Worm (Caenorhabditis elegans) whole organism, L4 larva: Measurements from ENCODE around the gene F09E5.16.

Experiments
- aly-2 ChIP-seq: sonication (generic microtip); optimal IDR thresholded peaks from 2 replicates; lab custom pipeline; 2018; ENCODE audit warnings: missing biosample characterization, missing genetic modification characterization
- duxl-1 ChIP-seq: sonication (generic microtip); optimal IDR thresholded peaks from 2 replicates; lab custom pipeline; 2016; ENCODE audit warnings: mild to moderate bottlenecking, missing genetic modification characterization, moderate library complexity, missing compliant biosample characterization; ENCODE audit not compliant: poor library complexity
- nhr-76 ChIP-seq: fragments of 150-350 bp; optimal IDR thresholded peaks from 2 replicates; lab custom pipeline; 2014; ENCODE audit warnings: missing biosample characterization, missing genetic modification characterization
- nhr-77 ChIP-seq: fragments of 150-350 bp; optimal IDR thresholded peaks from 2 replicates; lab custom pipeline; 2014; ENCODE audit warnings: missing biosample characterization, missing genetic modification characterization

DNA sequence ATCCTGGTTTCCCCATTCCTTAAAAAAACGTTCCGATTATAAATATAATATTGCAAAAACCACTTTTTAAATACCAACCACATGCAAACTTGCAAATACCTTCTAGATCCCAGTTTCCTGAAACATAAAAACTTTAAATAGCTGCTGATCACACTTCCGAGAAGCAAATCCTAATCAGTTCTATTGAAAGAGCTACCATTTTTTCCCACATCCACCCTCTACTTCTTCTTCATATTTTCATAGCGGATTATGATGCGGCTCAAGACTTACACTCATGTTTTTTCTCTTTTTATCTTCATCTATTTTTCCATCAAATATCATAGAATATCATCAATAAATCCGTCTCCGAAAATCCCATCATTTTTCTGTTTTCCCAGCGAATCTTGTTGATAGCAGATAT is 38.7 kb downstream of the F09E5.16 start:
- TF ChIP-seq duxl-1 (tag; lab: Kevin White, UChicago) (no peak), aly-2 (tag; lab: Kevin White, UChicago) (no peak), nhr-76 (tag; lab: Kevin White, UChicago) (no peak), nhr-77 (tag; lab: Kevin White, UChicago) (no peak)
